Fruit fly (Drosophila melanogaster) whole organism, embryonic: ENCODE data around the gene CG4278.

Source experiments
- B-H2 ChIP-seq: fragments of 200-800 bp; sonication (Bioruptor generic); optimal IDR thresholded peaks from 2 replicates; lab custom pipeline; 2018; ENCODE audit warnings: missing biosample characterization, mild to moderate bottlenecking, missing genetic modification characterization
- Bgb ChIP-seq: fragments of 200-800 bp; sonication (Bioruptor generic); IDR thresholded peaks from 2 replicates; pipeline ENCODE4 v1.3.6; 2022; ENCODE audit warnings: missing biosample characterization, missing genetic modification characterization; ENCODE audit not compliant: partially characterized antibody
- CG10543 ChIP-seq: fragments of 200-800 bp; sonication (Bioruptor generic); optimal IDR thresholded peaks from 3 replicates; lab custom pipeline; 2017; ENCODE audit warnings: missing biosample characterization, mild to moderate bottlenecking, missing genetic modification characterization, moderate library complexity
- CG10654 ChIP-seq: fragments of 200-800 bp; sonication (Bioruptor generic); optimal IDR thresholded peaks from 2 replicates; lab custom pipeline; 2016; ENCODE audit warnings: missing biosample characterization, missing genetic modification characterization
- CG10959 ChIP-seq: fragments of 200-800 bp; sonication (Bioruptor generic); IDR thresholded peaks from 2 replicates; pipeline ENCODE4 v1.3.6; 2022; ENCODE audit warnings: missing biosample characterization, missing genetic modification characterization
- CG11247 ChIP-seq: fragments of 200-800 bp; sonication (Bioruptor generic); IDR thresholded peaks from 2 replicates; pipeline ENCODE4 v1.3.6; 2022; ENCODE audit warnings: missing biosample characterization, missing genetic modification characterization
- CG11504 ChIP-seq: fragments of 200-800 bp; sonication (Bioruptor generic); optimal IDR thresholded peaks from 3 replicates; lab custom pipeline; 2019; ENCODE audit warnings: missing biosample characterization, mild to moderate bottlenecking, missing genetic modification characterization, moderate library complexity
- CG11695 ChIP-seq: fragments of 200-800 bp; sonication (Bioruptor generic); IDR thresholded peaks from 3 replicates; pipeline ENCODE4 v1.3.6; 2022; ENCODE audit warnings: missing biosample characterization, missing genetic modification characterization
- CG1233 ChIP-seq: fragments of 200-800 bp; sonication (Bioruptor generic); optimal IDR thresholded peaks from 4 replicates; lab custom pipeline; 2018; ENCODE audit warnings: missing biosample characterization, mild to moderate bottlenecking, missing genetic modification characterization
- CG12769 ChIP-seq: fragments of 200-800 bp; sonication (Bioruptor generic); optimal IDR thresholded peaks from 2 replicates; lab custom pipeline; 2019; ENCODE audit warnings: missing biosample characterization, mild to moderate bottlenecking, missing genetic modification characterization, moderate library complexity
- CG15601 ChIP-seq: fragments of 200-800 bp; sonication (Bioruptor generic); optimal IDR thresholded peaks from 3 replicates; lab custom pipeline; 2019; ENCODE audit warnings: missing biosample characterization, mild to moderate bottlenecking, missing genetic modification characterization, moderate library complexity
- CG30020 ChIP-seq: fragments of 200-800 bp; optimal IDR thresholded peaks from 2 replicates; lab custom pipeline; 2019; ENCODE audit warnings: missing biosample characterization, mild to moderate bottlenecking, missing genetic modification characterization, moderate library complexity
- CG3065 ChIP-seq: fragments of 200-800 bp; sonication (Bioruptor generic); optimal IDR thresholded peaks from 2 replicates; lab custom pipeline; 2016; ENCODE audit warnings: missing biosample characterization, missing genetic modification characterization
- CG31224 ChIP-seq: fragments of 200-800 bp; sonication (Bioruptor generic); IDR thresholded peaks from 2 replicates; pipeline ENCODE4 v1.3.6; 2022; ENCODE audit warnings: missing biosample characterization, missing genetic modification characterization
- CG5245 ChIP-seq: fragments of 200-800 bp; sonication (Bioruptor generic); optimal IDR thresholded peaks from 3 replicates; lab custom pipeline; 2016; ENCODE audit warnings: missing biosample characterization, missing genetic modification characterization
- CG5953 ChIP-seq: fragments of 200-800 bp; sonication (Bioruptor generic); IDR thresholded peaks from 2 replicates; pipeline ENCODE4 v1.3.6; 2022; ENCODE audit warnings: missing biosample characterization, missing genetic modification characterization
- CG8359 ChIP-seq: fragments of 200-800 bp; sonication (Bioruptor generic); optimal IDR thresholded peaks from 2 replicates; lab custom pipeline; 2017; ENCODE audit warnings: missing biosample characterization, mild to moderate bottlenecking, missing genetic modification characterization, borderline replicate concordance
- D19B ChIP-seq: fragments of 200-800 bp; sonication (Bioruptor generic); optimal IDR thresholded peaks from 2 replicates; lab custom pipeline; 2017; ENCODE audit warnings: missing biosample characterization, mild to moderate bottlenecking, missing genetic modification characterization
- Dip2 ChIP-seq: fragments of 200-800 bp; sonication (Bioruptor generic); IDR thresholded peaks from 2 replicates; pipeline ENCODE4 v1.3.6; 2022; ENCODE audit warnings: missing biosample characterization, missing genetic modification characterization
- Gsc ChIP-seq: fragments of 200-800 bp; sonication (Bioruptor generic); IDR thresholded peaks from 2 replicates; pipeline ENCODE4 v1.3.6; 2022; ENCODE audit warnings: missing biosample characterization, missing genetic modification characterization
- H15 ChIP-seq: fragments of 200-800 bp; sonication (Bioruptor generic); IDR thresholded peaks from 3 replicates; pipeline ENCODE4 v1.3.6; 2022; ENCODE audit warnings: missing biosample characterization, missing genetic modification characterization
- Hand ChIP-seq: fragments of 200-800 bp; sonication (Bioruptor generic); optimal IDR thresholded peaks from 2 replicates; lab custom pipeline; 2017; ENCODE audit warnings: mild to moderate bottlenecking, missing biosample characterization, missing genetic modification reagents, missing genetic modification characterization
- MTF-1 ChIP-seq: fragments of 200-800 bp; sonication (Bioruptor generic); optimal IDR thresholded peaks from 2 replicates; lab custom pipeline; 2018; ENCODE audit warnings: missing biosample characterization, mild to moderate bottlenecking, missing genetic modification characterization, borderline replicate concordance
- Max ChIP-seq: fragments of 200-800 bp; sonication (Bioruptor generic); optimal IDR thresholded peaks from 2 replicates; lab custom pipeline; 2016; ENCODE audit warnings: missing biosample characterization, mild to moderate bottlenecking, missing genetic modification characterization
- Mrtf ChIP-seq: fragments of 200-800 bp; sonication (Bioruptor generic); IDR thresholded peaks from 3 replicates; pipeline ENCODE4 v1.3.6; 2022; ENCODE audit warnings: missing biosample characterization, missing genetic modification characterization
- NC2β ChIP-seq: fragments of 200-800 bp; sonication (Bioruptor generic); optimal IDR thresholded peaks from 2 replicates; lab custom pipeline; 2016; ENCODE audit warnings: missing biosample characterization, missing genetic modification characterization
- Optix ChIP-seq: fragments of 200-800 bp; sonication (Bioruptor generic); IDR thresholded peaks from 3 replicates; pipeline ENCODE4 v1.3.6; 2022; ENCODE audit warnings: missing biosample characterization, missing genetic modification characterization
- Ptx1 ChIP-seq: fragments of 200-800 bp; sonication (Bioruptor generic); IDR thresholded peaks from 2 replicates; pipeline ENCODE4 v1.3.6; 2022; ENCODE audit warnings: missing biosample characterization, missing genetic modification characterization
- Sox102F ChIP-seq: fragments of 200-800 bp; sonication (Bioruptor generic); optimal IDR thresholded peaks from 2 replicates; lab custom pipeline; 2018; ENCODE audit warnings: missing biosample characterization, mild to moderate bottlenecking, missing genetic modification characterization, moderate library complexity
- Sry-β ChIP-seq: fragments of 200-800 bp; sonication (Bioruptor generic); optimal IDR thresholded peaks from 2 replicates; lab custom pipeline; 2018; ENCODE audit warnings: missing biosample characterization, mild to moderate bottlenecking, missing genetic modification characterization, moderate library complexity
- ato ChIP-seq: fragments of 200-800 bp; sonication (Bioruptor generic); IDR thresholded peaks from 2 replicates; pipeline ENCODE4 v1.3.6; 2022; ENCODE audit warnings: missing biosample characterization, missing genetic modification characterization; ENCODE audit not compliant: partially characterized antibody
- bbx ChIP-seq: fragments of 200-800 bp; sonication (Bioruptor generic); IDR thresholded peaks from 2 replicates; pipeline ENCODE4 v1.3.6; 2022; ENCODE audit warnings: missing biosample characterization, missing genetic modification characterization; ENCODE audit not compliant: partially characterized antibody
- btn ChIP-seq: fragments of 200-800 bp; sonication (Bioruptor generic); optimal IDR thresholded peaks from 2 replicates; lab custom pipeline; 2016; ENCODE audit warnings: missing biosample characterization, missing genetic modification characterization
- croc ChIP-seq: fragments of 200-800 bp; sonication (Bioruptor generic); conservative IDR thresholded peaks from 3 replicates; pipeline ENCODE4 v1.3.6; 2022; ENCODE audit warnings: missing biosample characterization, missing genetic modification characterization
- en ChIP-seq: fragments of 200-800 bp; sonication (Bioruptor generic); optimal IDR thresholded peaks from 2 replicates; lab custom pipeline; 2016; ENCODE audit warnings: missing biosample characterization, missing genetic modification characterization
- gt ChIP-seq: fragments of 200-800 bp; sonication (Bioruptor generic); IDR thresholded peaks from 2 replicates; pipeline ENCODE4 v1.3.6; 2022; ENCODE audit warnings: missing biosample characterization, missing genetic modification characterization
- hth ChIP-seq: fragments of >200 bp; optimal IDR thresholded peaks from 2 replicates; lab custom pipeline; 2017; ENCODE audit warnings: inconsistent platforms
- jing ChIP-seq: fragments of 200-800 bp; sonication (Bioruptor generic); optimal IDR thresholded peaks from 2 replicates; lab custom pipeline; 2018; ENCODE audit warnings: missing biosample characterization, mild to moderate bottlenecking, missing genetic modification characterization
- lbe ChIP-seq: fragments of 200-800 bp; sonication (Bioruptor generic); optimal IDR thresholded peaks from 2 replicates; lab custom pipeline; 2016; ENCODE audit warnings: missing biosample characterization, mild to moderate bottlenecking, missing genetic modification characterization
- nerfin-1 ChIP-seq: fragments of 200-800 bp; sonication (Bioruptor generic); optimal IDR thresholded peaks from 3 replicates; lab custom pipeline; 2019; ENCODE audit warnings: missing biosample characterization, mild to moderate bottlenecking, missing genetic modification characterization, moderate library complexity
- nmo ChIP-seq: fragments of 200-800 bp; sonication (Bioruptor generic); optimal IDR thresholded peaks from 2 replicates; lab custom pipeline; 2018; ENCODE audit warnings: missing biosample characterization, mild to moderate bottlenecking, missing genetic modification characterization, moderate library complexity
- phol ChIP-seq: fragments of 200-800 bp; sonication (Bioruptor generic); optimal IDR thresholded peaks from 3 replicates; lab custom pipeline; 2018; ENCODE audit warnings: missing biosample characterization, mild to moderate bottlenecking, missing genetic modification characterization, moderate library complexity
- ranshi ChIP-seq: fragments of 200-800 bp; sonication (Bioruptor generic); IDR thresholded peaks from 2 replicates; pipeline ENCODE4 v1.3.6; 2022; ENCODE audit warnings: missing biosample characterization, missing genetic modification characterization
- scrt ChIP-seq: fragments of 200-800 bp; sonication (Bioruptor generic); optimal IDR thresholded peaks from 2 replicates; lab custom pipeline; 2018; ENCODE audit warnings: missing biosample characterization, mild to moderate bottlenecking, missing genetic modification characterization, moderate library complexity
- seq ChIP-seq: fragments of 200-800 bp; sonication (Bioruptor generic); IDR thresholded peaks from 2 replicates; pipeline ENCODE4 v1.3.6; 2022; ENCODE audit warnings: missing biosample characterization, missing genetic modification characterization
- slbo ChIP-seq: fragments of 200-800 bp; sonication (Bioruptor generic); IDR thresholded peaks from 2 replicates; pipeline ENCODE4 v1.3.6; 2022; ENCODE audit warnings: missing biosample characterization, missing genetic modification characterization
- slp2 ChIP-seq: fragments of 200-800 bp; sonication (Bioruptor generic); optimal IDR thresholded peaks from 2 replicates; lab custom pipeline; 2016; ENCODE audit warnings: missing biosample characterization, missing genetic modification characterization
- so ChIP-seq: fragments of 200-800 bp; sonication (Bioruptor generic); IDR thresholded peaks from 3 replicates; pipeline ENCODE4 v1.3.6; 2022; ENCODE audit warnings: missing biosample characterization, missing genetic modification characterization
- tup ChIP-seq: fragments of 200-800 bp; sonication (Bioruptor generic); optimal IDR thresholded peaks from 2 replicates; lab custom pipeline; 2016; ENCODE audit warnings: missing biosample characterization, mild to moderate bottlenecking, missing genetic modification characterization, moderate library complexity
- vvl ChIP-seq: fragments of 200-800 bp; sonication (Bioruptor generic); IDR thresholded peaks from 2 replicates; pipeline ENCODE4 v1.3.6; 2022; ENCODE audit warnings: missing biosample characterization, missing genetic modification characterization

The CG4278 gene

dm6 chr2L:16356249-16357025, 29.6 kb downstream of the CG4278 start, which contains the start of gene CaBP1 (continued):
- TF ChIP-seq CG5245 (no peak), Sry-β (GFP tag; lab: Kevin White, UChicago) (no peak), CG12769 (tag; lab: Kevin White, UChicago) (peak; percentile 8), tup (GFP tag; lab: Kevin White, UChicago) (no peak), nmo (peak; percentile 52), ato (GFP tag; lab: Robert Waterston, UW) (peak; percentile 81), bbx (GFP tag; lab: Robert Waterston, UW) (peak; percentile 87), Bgb (GFP tag; lab: Robert Waterston, UW) (peak; percentile 90), B-H2 (GFP tag; lab: Kevin White, UChicago) (no peak), D19B (GFP tag; lab: Kevin White, UChicago) (no peak), CG11695 (no peak), Ptx1 (no peak), croc (GFP tag; lab: Robert Waterston, UW) (no peak), Mrtf (GFP tag; lab: Robert Waterston, UW) (no peak), en (no peak), ranshi (GFP tag; lab: Robert Waterston, UW) (no peak), CG11504 (peak; percentile 15), vvl (no peak), Max (GFP tag; lab: Kevin White, UChicago) (no peak), slbo (GFP tag; lab: Robert Waterston, UW) (no peak), seq (GFP tag; lab: Robert Waterston, UW) (no peak), Gsc (GFP tag; lab: Robert Waterston, UW) (no peak), CG3065 (GFP tag; lab: Kevin White, UChicago) (no peak), hth (lab: Kevin White, UChicago) (no peak), CG8359 (GFP tag; lab: Kevin White, UChicago) (no peak), jing (GFP tag; lab: Kevin White, UChicago) (no peak), gt (no peak), slp2 (no peak), Hand (no peak), btn (GFP tag; lab: Kevin White, UChicago) (no peak), CG10959 (GFP tag; lab: Robert Waterston, UW) (no peak), scrt (no peak), Dip2 (GFP tag; lab: Robert Waterston, UW) (no peak), phol (tag; lab: Kevin White, UChicago) (peak; percentile 5), CG5953 (GFP tag; lab: Robert Waterston, UW) (no peak), lbe (GFP tag; lab: Kevin White, UChicago) (peak; percentile 21), CG10543 (no peak), CG11247 (no peak), NC2β (no peak), MTF-1 (GFP tag; lab: Kevin White, UChicago) (no peak), H15 (GFP tag; lab: Robert Waterston, UW) (no peak), CG31224 (GFP tag; lab: Robert Waterston, UW) (no peak), CG10654 (GFP tag; lab: Kevin White, UChicago) (no peak), Optix (GFP tag; lab: Robert Waterston, UW) (no peak), CG30020 (peak; percentile 40), so (no peak), Sox102F (GFP tag; lab: Kevin White, UChicago) (no peak), nerfin-1 (no peak), CG15601 (tag; lab: Kevin White, UChicago) (peak; percentile 21), CG1233 (GFP tag; lab: Kevin White, UChicago) (no peak)
